Worm (Caenorhabditis elegans) whole organism, midembryonic: ENCODE measurements around the gene xbx-5.

Source experiments
- T22C8.4 ChIP-seq: fragments of 200-800 bp; sonication (Bioruptor generic); IDR thresholded peaks from 2 replicates; pipeline ENCODE4 v1.3.6; 2022; ENCODE audit warnings: missing genetic modification characterization, missing compliant biosample characterization
- cog-1 ChIP-seq: sonication (generic microtip); optimal IDR thresholded peaks from 2 replicates; lab custom pipeline; 2016; ENCODE audit warnings: missing genetic modification characterization, missing compliant biosample characterization
- flt-1 ChIP-seq: fragments of 200-800 bp; sonication (Bioruptor generic); IDR thresholded peaks from 2 replicates; pipeline ENCODE4 v1.3.6; 2022; ENCODE audit warnings: missing genetic modification characterization, missing compliant biosample characterization
- klf-2 ChIP-seq: fragments of 200-800 bp; sonication (Bioruptor generic); conservative IDR thresholded peaks from 2 replicates; pipeline ENCODE4 v1.3.6; 2022; ENCODE audit warnings: missing genetic modification reagents, missing genetic modification characterization, missing compliant biosample characterization
- med-1 ChIP-seq: sonication (generic microtip); optimal IDR thresholded peaks from 2 replicates; lab custom pipeline; 2017; ENCODE audit warnings: missing genetic modification characterization, mild to moderate bottlenecking, missing compliant biosample characterization, antibody characterized with exemption, missing genetic modification reagents; ENCODE audit not compliant: insufficient read depth
- ref-1 ChIP-seq: fragments of 200-800 bp; sonication (Bioruptor generic); conservative IDR thresholded peaks from 2 replicates; pipeline ENCODE4 v1.3.6; 2022; ENCODE audit warnings: missing genetic modification reagents, missing genetic modification characterization, missing compliant biosample characterization
- tab-1 ChIP-seq: fragments of 200-800 bp; sonication (Bioruptor generic); IDR thresholded peaks from 2 replicates; pipeline ENCODE4 v1.3.6; 2022; ENCODE audit warnings: missing genetic modification characterization, missing compliant biosample characterization
- ztf-23 ChIP-seq: fragments of 200-800 bp; sonication (Bioruptor generic); IDR thresholded peaks from 2 replicates; pipeline ENCODE4 v1.3.6; 2022; ENCODE audit warnings: missing genetic modification reagents, missing genetic modification characterization, missing compliant biosample characterization
- ztf-29 ChIP-seq: fragments of 200-800 bp; sonication (Bioruptor generic); IDR thresholded peaks from 2 replicates; pipeline ENCODE4 v1.3.6; 2022; ENCODE audit warnings: missing genetic modification reagents, missing genetic modification characterization, missing compliant biosample characterization

xbx-5 gene

DNA sequence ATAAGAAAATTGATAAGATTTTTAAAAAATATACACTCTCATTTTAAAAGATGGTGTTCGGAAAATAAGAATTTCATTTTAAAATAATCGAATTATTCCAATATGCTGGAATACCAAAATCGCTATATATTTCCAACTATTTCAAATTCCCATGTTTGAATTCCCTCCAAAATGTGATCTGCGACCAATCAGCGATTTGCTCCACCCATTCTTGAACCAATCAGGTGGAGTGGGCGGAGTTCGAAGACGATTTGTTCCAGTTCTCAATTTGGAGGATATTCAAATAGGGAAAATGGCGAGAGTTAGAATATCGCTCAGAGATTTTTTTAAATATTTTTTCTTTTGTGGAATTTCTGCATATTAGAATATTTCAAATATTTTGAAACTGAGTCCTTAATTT lies 13.4 kb downstream of the xbx-5 start:
- TF ChIP-seq ztf-29 (GFP tag; lab: Robert Waterston, UW) = no peak
- no peak for TF ChIP-seq ref-1 (GFP tag; lab: Robert Waterston, UW)

ce11 chrIII:3789688-3790371 lies 14.4 kb downstream of the xbx-5 start:
- TF ChIP-seq med-1 (GFP tag; lab: Kevin White, UChicago) (no peak), tab-1 (GFP tag; lab: Robert Waterston, UW) (no peak), T22C8.4 (GFP tag; lab: Robert Waterston, UW) (no peak), klf-2 (GFP tag; lab: Robert Waterston, UW) (no peak), flt-1 (GFP tag; lab: Robert Waterston, UW) (no peak), ztf-23 (GFP tag; lab: Robert Waterston, UW) (no peak), ref-1 (GFP tag; lab: Robert Waterston, UW) (no peak), cog-1 (no peak), ztf-29 (GFP tag; lab: Robert Waterston, UW) (no peak)

ce11 chrIII:3786427-3786935 lies 17.8 kb downstream of the xbx-5 start, which contains the start of gene acy-3:
acy-3 (minus strand) TSS chrIII:3786477.
- TF ChIP-seq tab-1 (GFP tag; lab: Robert Waterston, UW) (0 out of 2 replicates have a peak, but pooled peaks have one; percentile 27), ztf-23 (GFP tag; lab: Robert Waterston, UW) (no peak)

- TF ChIP-seq flt-1 (GFP tag; lab: Robert Waterston, UW) = no peak
- TF ChIP-seq ztf-29 (GFP tag; lab: Robert Waterston, UW) = peak; percentile 32; the same call in 1 of the 2 replicates
These were observed 19.2 kb downstream of the xbx-5 start for ce11 chrIII:3785094-3785493.

DNA sequence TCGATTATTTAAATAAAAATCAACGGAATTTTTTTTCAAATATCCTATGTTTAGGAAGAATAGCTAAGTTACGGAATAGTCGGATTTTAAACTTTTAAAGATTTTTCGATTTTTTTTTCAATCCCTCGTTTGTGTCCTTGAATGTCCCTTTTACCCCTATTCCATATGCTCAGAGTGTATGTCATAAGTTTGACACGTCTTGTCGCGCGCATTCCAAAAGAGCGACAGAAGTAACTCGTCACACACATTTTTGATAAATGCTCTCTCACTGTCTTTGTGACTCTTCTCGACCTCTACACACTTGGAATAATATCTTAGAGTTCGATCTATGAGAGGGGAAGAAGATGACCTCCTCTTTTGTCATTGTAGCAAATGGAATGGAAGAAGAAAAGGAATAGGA lies 20.4 kb downstream of the xbx-5 start:
- TF ChIP-seq flt-1 (GFP tag; lab: Robert Waterston, UW) = no peak
- TF ChIP-seq tab-1 (GFP tag; lab: Robert Waterston, UW) = no peak
- no peak for TF ChIP-seq ztf-29 (GFP tag; lab: Robert Waterston, UW)
- no peak for TF ChIP-seq klf-2 (GFP tag; lab: Robert Waterston, UW)
- no peak for TF ChIP-seq ztf-23 (GFP tag; lab: Robert Waterston, UW)
- TF ChIP-seq T22C8.4 (GFP tag; lab: Robert Waterston, UW) = no peak
- TF ChIP-seq med-1 (GFP tag; lab: Kevin White, UChicago) = no peak
- TF ChIP-seq cog-1 = no peak
- TF ChIP-seq ref-1 (GFP tag; lab: Robert Waterston, UW) = no peak

DNA sequence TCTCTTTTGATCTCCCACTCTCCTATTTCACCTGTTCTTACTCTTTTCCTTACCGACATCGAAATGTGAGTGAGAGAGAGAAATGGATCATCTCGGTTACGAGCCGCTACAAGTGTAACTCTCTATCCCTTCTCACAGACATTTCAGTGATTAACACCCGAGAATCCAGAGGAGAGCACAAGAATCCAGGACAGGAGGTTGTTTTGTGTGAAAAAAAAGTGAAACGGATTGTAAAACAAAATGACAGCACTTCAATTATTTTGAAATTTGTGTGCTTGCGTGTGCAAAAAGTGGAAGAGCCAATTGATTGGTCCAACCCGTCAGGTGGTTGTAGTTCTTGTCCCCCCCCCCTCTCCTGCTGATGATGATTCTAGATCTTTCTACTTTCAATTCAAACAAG lies 21.4 kb downstream of the xbx-5 start:
- no peak for TF ChIP-seq ztf-29 (GFP tag; lab: Robert Waterston, UW)
- TF ChIP-seq tab-1 (GFP tag; lab: Robert Waterston, UW) = no peak
- TF ChIP-seq flt-1 (GFP tag; lab: Robert Waterston, UW) = no peak
- TF ChIP-seq T22C8.4 (GFP tag; lab: Robert Waterston, UW) = no peak
- no peak for TF ChIP-seq ref-1 (GFP tag; lab: Robert Waterston, UW)
- TF ChIP-seq ztf-23 (GFP tag; lab: Robert Waterston, UW) = no peak
- TF ChIP-seq med-1 (GFP tag; lab: Kevin White, UChicago) = no peak

DNA sequence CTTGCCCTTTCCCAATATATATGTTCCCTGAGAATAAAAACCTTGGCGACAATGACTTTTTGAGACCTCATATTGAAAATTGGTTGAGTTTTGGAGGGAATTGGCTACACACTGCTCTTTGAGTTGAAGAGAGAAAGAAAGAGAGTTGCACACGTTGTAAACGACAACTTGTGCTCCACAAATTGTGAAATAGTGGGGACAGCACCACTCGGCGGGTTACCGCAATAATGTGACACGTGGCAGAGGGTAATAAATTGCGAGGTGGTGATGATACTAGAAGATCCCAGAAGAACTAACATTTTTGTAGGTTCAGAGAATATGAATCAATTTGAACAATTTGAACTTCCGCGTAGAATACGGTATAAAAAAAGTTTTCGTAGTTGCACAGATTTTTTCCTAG lies 22.4 kb downstream of the xbx-5 start:
- TF ChIP-seq T22C8.4 (GFP tag; lab: Robert Waterston, UW) = no peak
- no peak for TF ChIP-seq med-1 (GFP tag; lab: Kevin White, UChicago)
- no peak for TF ChIP-seq klf-2 (GFP tag; lab: Robert Waterston, UW)
- TF ChIP-seq ztf-23 (GFP tag; lab: Robert Waterston, UW) = no peak
- no peak for TF ChIP-seq tab-1 (GFP tag; lab: Robert Waterston, UW)
- TF ChIP-seq ref-1 (GFP tag; lab: Robert Waterston, UW) = no peak
- TF ChIP-seq cog-1 = no peak
- no peak for TF ChIP-seq flt-1 (GFP tag; lab: Robert Waterston, UW)
- no peak for TF ChIP-seq ztf-29 (GFP tag; lab: Robert Waterston, UW)

- no peak for TF ChIP-seq med-1 (GFP tag; lab: Kevin White, UChicago)
- TF ChIP-seq ztf-29 (GFP tag; lab: Robert Waterston, UW) = no peak
- TF ChIP-seq flt-1 (GFP tag; lab: Robert Waterston, UW) = no peak
- TF ChIP-seq ztf-23 (GFP tag; lab: Robert Waterston, UW) = no peak
- no peak for TF ChIP-seq cog-1
- TF ChIP-seq T22C8.4 (GFP tag; lab: Robert Waterston, UW) = no peak
- no peak for TF ChIP-seq ref-1 (GFP tag; lab: Robert Waterston, UW)
- TF ChIP-seq tab-1 (GFP tag; lab: Robert Waterston, UW) = no peak
- TF ChIP-seq klf-2 (GFP tag; lab: Robert Waterston, UW) = no peak
These were observed 29.7 kb downstream of the xbx-5 start for ce11 chrIII:3774550-3774949.

DNA sequence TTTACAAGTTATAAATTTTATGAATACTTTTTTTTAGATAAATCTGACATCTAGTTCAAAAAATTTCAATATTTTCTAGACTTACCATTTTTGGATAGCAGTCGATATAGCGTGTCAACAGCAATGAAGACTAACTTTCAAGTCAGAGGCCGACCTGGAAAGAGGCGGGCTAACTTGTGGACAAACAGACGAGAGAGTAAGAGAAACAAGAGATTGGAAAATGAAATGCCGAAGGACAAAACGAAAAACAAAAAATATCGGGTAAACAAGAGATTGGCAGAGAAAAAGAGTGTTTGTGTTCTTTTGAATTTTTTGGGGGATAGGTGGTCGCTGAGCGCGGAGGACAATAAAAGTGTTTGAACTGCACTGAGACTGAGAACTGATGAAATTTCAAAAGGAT lies 31.1 kb downstream of the xbx-5 start, which contains the start of gene lec-4:
Gene lec-4 (minus strand): TSS at position 154 of the 400 bp plus-strand sequence.
- TF ChIP-seq ref-1 (GFP tag; lab: Robert Waterston, UW) (no peak), T22C8.4 (GFP tag; lab: Robert Waterston, UW) (no peak), med-1 (GFP tag; lab: Kevin White, UChicago) (no peak), ztf-29 (GFP tag; lab: Robert Waterston, UW) (no peak), cog-1 (no peak), flt-1 (GFP tag; lab: Robert Waterston, UW) (no peak), tab-1 (GFP tag; lab: Robert Waterston, UW) (no peak), klf-2 (GFP tag; lab: Robert Waterston, UW) (no peak), ztf-23 (GFP tag; lab: Robert Waterston, UW) (no peak)
